Fruit fly (Drosophila melanogaster): Measurements from ENCODE around the gene Ptpa.

Ptpa gene

DNA sequence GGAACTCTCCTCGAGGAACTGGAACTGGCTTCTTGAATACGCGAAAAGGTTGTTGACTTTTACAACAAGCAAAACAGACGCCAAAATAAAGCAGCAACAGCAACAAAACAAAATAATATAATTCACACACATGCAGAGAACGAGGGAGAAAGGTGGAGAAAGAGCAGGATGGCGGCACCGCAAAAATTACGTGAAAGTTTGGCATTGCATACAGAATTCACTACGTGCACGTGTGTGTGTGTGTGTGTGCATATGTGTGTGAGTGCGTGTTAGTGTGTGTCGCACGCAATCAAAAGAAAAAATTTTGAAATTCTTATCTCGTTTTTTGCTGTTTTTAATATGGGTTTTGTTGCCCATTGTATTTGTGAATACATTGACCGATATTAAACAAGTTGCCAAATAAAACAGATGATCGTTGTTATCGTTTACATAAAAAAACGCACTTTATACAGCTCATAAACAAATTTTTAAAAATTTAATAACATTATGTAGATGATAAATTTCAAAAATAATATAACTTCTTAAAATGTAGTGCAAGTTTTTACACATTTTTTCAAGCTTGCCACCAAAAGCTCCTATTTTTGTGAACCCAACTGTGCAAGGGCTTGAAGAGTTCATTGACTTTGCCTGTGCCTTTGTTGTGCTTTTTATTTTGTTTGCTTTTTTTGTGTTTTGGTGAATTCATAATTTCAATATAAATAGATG lies 35.4 kb upstream of the Ptpa start (continued):
- no peak for TF ChIP-seq lab (GFP tag; optimal IDR thresholded peaks at IDR 0.05)
- TF ChIP-seq gsb (GFP tag; IDR thresholded peaks at IDR 0.05), result no peak
- TF ChIP-seq CG6854 (GFP tag; optimal IDR thresholded peaks at IDR 0.05), result no peak
- no peak for TF ChIP-seq Stat92E (GFP tag; optimal IDR thresholded peaks at IDR 0.05)
- no peak for TF ChIP-seq CG14050 (GFP tag; IDR thresholded peaks at IDR 0.05)
- TF ChIP-seq peb (GFP tag; IDR thresholded peaks at IDR 0.05), result no peak
- TF ChIP-seq dmrt99B (tag; optimal IDR thresholded peaks at IDR 0.05), result peak; percentile 43
- no peak for TF ChIP-seq Atf6 (GFP tag; IDR thresholded peaks at IDR 0.05)
- TF ChIP-seq Max (GFP tag; optimal IDR thresholded peaks at IDR 0.05), result no peak
- no peak for TF ChIP-seq chif (GFP tag; optimal IDR thresholded peaks at IDR 0.05)
- TF ChIP-seq shn (GFP tag; optimal IDR thresholded peaks at IDR 0.05), result no peak
- 0 out of 2 replicates have a peak, but pooled peaks have one; percentile 11 for TF ChIP-seq Drgx (GFP tag; IDR thresholded peaks at IDR 0.05)
- no peak for TF ChIP-seq toy (GFP tag; IDR thresholded peaks at IDR 0.05)
- no peak for TF ChIP-seq CG6765 (GFP tag; optimal IDR thresholded peaks at IDR 0.05)
- TF ChIP-seq CG3847 (GFP tag; IDR thresholded peaks at IDR 0.05), result no peak
- TF ChIP-seq Trl (optimal IDR thresholded peaks at IDR 0.05), result no peak
- TF ChIP-seq Trl (GFP tag; optimal IDR thresholded peaks at IDR 0.05), result no peak
- TF ChIP-seq z (GFP tag; IDR thresholded peaks at IDR 0.05), result no peak
- no peak for TF ChIP-seq CG12236 (GFP tag; optimal IDR thresholded peaks at IDR 0.05)
- no peak for TF ChIP-seq Kr (GFP tag; optimal IDR thresholded peaks at IDR 0.05)
- no peak for TF ChIP-seq hbn (GFP tag; IDR thresholded peaks at IDR 0.05; ENCODE audit: partially characterized antibody)
- no peak for TF ChIP-seq crp (GFP tag; optimal IDR thresholded peaks at IDR 0.05)
- TF ChIP-seq CG6689 (GFP tag; IDR thresholded peaks at IDR 0.05), result 0 out of 2 replicates have a peak, but pooled peaks have one; percentile 14
- TF ChIP-seq CG14860 (GFP tag; IDR thresholded peaks at IDR 0.05; ENCODE audit: partially characterized antibody), result no peak
- TF ChIP-seq sisA (GFP tag; IDR thresholded peaks at IDR 0.05), result no peak; the same call in 1 of the 2 replicates
- TF ChIP-seq zen2 (GFP tag; IDR thresholded peaks at IDR 0.05; ENCODE audit: partially characterized antibody), result no peak
- TF ChIP-seq gem (tag; optimal IDR thresholded peaks at IDR 0.05), result peak; percentile 67
- TF ChIP-seq Dek (tag; optimal IDR thresholded peaks at IDR 0.05), result no peak
- TF ChIP-seq Gsc (GFP tag; IDR thresholded peaks at IDR 0.05), result no peak
- TF ChIP-seq CG6175 (GFP tag; IDR thresholded peaks at IDR 0.05), result no peak
- TF ChIP-seq CG7963 (GFP tag; IDR thresholded peaks at IDR 0.05; ENCODE audit: partially characterized antibody), result no peak
- no peak for TF ChIP-seq fd3F (GFP tag; optimal IDR thresholded peaks at IDR 0.05)
- TF ChIP-seq vnd (GFP tag; IDR thresholded peaks at IDR 0.05; ENCODE audit: partially characterized antibody), result no peak
- TF ChIP-seq sd (tag; optimal IDR thresholded peaks at IDR 0.05), result no peak
- TF ChIP-seq exex (tag; optimal IDR thresholded peaks at IDR 0.05), result no peak
- TF ChIP-seq Antp (GFP tag; optimal IDR thresholded peaks at IDR 0.05), result no peak
- no peak for TF ChIP-seq eyg (GFP tag; optimal IDR thresholded peaks at IDR 0.05)
- TF ChIP-seq CTCF (GFP tag; optimal IDR thresholded peaks at IDR 0.05), result no peak
- TF ChIP-seq Sry-δ (GFP tag; optimal IDR thresholded peaks at IDR 0.05), result no peak
- no peak for TF ChIP-seq CG10267 (tag; optimal IDR thresholded peaks at IDR 0.05)
- no peak for TF ChIP-seq Ets97D (GFP tag; optimal IDR thresholded peaks at IDR 0.05)
- no peak for TF ChIP-seq wdn (GFP tag; IDR thresholded peaks at IDR 0.05)
- no peak for TF ChIP-seq gcm (GFP tag; optimal IDR thresholded peaks at IDR 0.05)
- no peak for TF ChIP-seq twi (tag; optimal IDR thresholded peaks at IDR 0.05)
- no peak for TF ChIP-seq row (GFP tag; IDR thresholded peaks at IDR 0.05)
- no peak for TF ChIP-seq CG13624 (GFP tag; optimal IDR thresholded peaks at IDR 0.05)
